Fruit fly (Drosophila melanogaster): ENCODE measurements around the gene CG32801.
A peak's percentile ranks its signal among the peaks of the same experiment; 100 is the strongest.

CG32801 gene

DNA sequence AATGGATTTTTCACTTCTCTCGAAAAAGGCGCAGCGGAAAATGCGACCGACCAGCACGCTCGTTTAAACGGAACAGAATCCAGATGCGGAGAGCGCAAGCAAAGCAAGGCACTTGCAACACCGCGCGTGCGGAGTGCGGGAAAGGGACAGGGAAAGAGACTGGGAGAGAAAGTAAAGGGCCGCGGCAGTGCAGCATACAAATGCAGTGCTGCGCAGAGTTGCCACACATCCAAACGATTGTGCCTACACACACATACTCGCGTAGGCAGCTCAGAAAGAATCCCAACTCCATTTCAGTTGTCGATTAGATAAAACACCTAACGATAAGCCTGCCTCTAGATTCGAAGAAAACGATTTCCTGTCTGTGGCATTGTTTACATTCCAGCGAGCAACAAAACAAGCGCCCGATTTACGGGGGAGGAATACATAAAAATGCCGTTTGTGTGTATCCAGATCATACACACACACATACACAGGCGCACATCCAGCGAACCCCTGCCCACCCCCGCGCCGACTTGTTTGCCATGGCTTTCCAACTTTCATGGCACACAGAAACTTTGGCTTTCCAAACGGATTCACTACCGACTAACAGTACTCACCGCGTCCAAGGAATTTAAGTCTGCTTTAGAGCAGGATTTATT is 3.4 kb downstream of the CG32801 start (continued):
- TF ChIP-seq esn (GFP tag; optimal IDR thresholded peaks at IDR 0.05) (no peak), topi (GFP tag; optimal IDR thresholded peaks at IDR 0.05) (no peak), spab (GFP tag; optimal IDR thresholded peaks at IDR 0.05) (no peak)

DNA sequence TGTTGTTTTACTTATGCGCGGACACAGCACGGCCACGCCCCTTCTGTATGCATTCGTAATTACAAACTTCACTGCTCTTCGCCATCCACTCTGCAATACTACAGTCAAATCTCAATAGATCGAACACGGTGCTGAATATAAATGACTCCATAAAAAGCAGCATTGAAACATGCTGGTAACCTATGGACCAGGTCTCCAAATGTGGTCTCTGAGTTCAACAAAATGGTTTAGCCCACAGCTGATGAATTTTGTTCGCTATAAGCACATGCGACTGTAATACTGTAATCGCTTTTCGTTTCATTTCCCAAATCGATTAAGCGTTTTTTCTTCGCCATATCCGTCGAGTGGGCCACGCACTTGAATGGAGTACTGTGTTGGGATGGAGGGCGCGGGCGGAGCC is 5.6 kb downstream of the CG32801 start:
- TF ChIP-seq CG8119 (GFP tag; IDR thresholded peaks at IDR 0.05) (peak; percentile 40; the same call in 1 of the 3 replicates), fd85E (GFP tag; optimal IDR thresholded peaks at IDR 0.05) (no peak), OdsH (GFP tag; optimal IDR thresholded peaks at IDR 0.05) (no peak), Sox14 (GFP tag; optimal IDR thresholded peaks at IDR 0.05) (peak; percentile 64), Lpt (GFP tag; optimal IDR thresholded peaks at IDR 0.05) (peak; percentile 19), CG10631 (GFP tag; optimal IDR thresholded peaks at IDR 0.05) (peak; percentile 42), Hr38 (GFP tag; optimal IDR thresholded peaks at IDR 0.05) (no peak), CG6808 (GFP tag; optimal IDR thresholded peaks at IDR 0.05) (no peak), CG7368 (GFP tag; optimal IDR thresholded peaks at IDR 0.05) (no peak), CG4318 (GFP tag; optimal IDR thresholded peaks at IDR 0.05) (no peak), Eip75B (GFP tag; optimal IDR thresholded peaks at IDR 0.05) (no peak), svp (GFP tag) (peak; percentile 74), vri (GFP tag; optimal IDR thresholded peaks at IDR 0.05) (no peak), CG6276 (GFP tag; optimal IDR thresholded peaks at IDR 0.05) (no peak), CG8319 (GFP tag; optimal IDR thresholded peaks at IDR 0.05) (no peak), CG1621 (tag; optimal IDR thresholded peaks at IDR 0.05) (peak; percentile 17), CG10669 (GFP tag; optimal IDR thresholded peaks at IDR 0.05) (no peak), CG15336 (GFP tag; IDR thresholded peaks at IDR 0.05) (peak; percentile 50), Met (GFP tag; optimal IDR thresholded peaks at IDR 0.05) (no peak), Ets21C (GFP tag; optimal IDR thresholded peaks at IDR 0.05) (no peak), fd59A (GFP tag; optimal IDR thresholded peaks at IDR 0.05) (peak; percentile 34), pdm3 (GFP tag; optimal IDR thresholded peaks at IDR 0.05) (no peak), Blimp-1 (GFP tag; optimal IDR thresholded peaks at IDR 0.05) (no peak), Sox15 (GFP tag; optimal IDR thresholded peaks at IDR 0.05) (no peak), dac (GFP tag; optimal IDR thresholded peaks at IDR 0.05) (no peak), CG11762 (GFP tag; optimal IDR thresholded peaks at IDR 0.05; ENCODE audit: insufficient read depth) (no peak), CG11902 (GFP tag; optimal IDR thresholded peaks at IDR 0.05) (no peak), CG11294 (GFP tag; IDR thresholded peaks at IDR 0.05) (peak; percentile 21; the same call in 1 of the 2 replicates), CG6854 (GFP tag; optimal IDR thresholded peaks at IDR 0.05) (no peak), net (GFP tag; optimal IDR thresholded peaks at IDR 0.05) (no peak), CG32006 (GFP tag; optimal IDR thresholded peaks at IDR 0.05) (peak; percentile 63), Smox (GFP tag; optimal IDR thresholded peaks at IDR 0.05) (no peak), lz (GFP tag; optimal IDR thresholded peaks at IDR 0.05) (peak; percentile 63), cyc (GFP tag; optimal IDR thresholded peaks at IDR 0.05) (peak; percentile 71), dsx (GFP tag; optimal IDR thresholded peaks at IDR 0.05; ENCODE audit: poor library complexity, severe bottlenecking) (no peak), Gug (GFP tag; IDR thresholded peaks at IDR 0.05) (peak; percentile 59), CG6163 (GFP tag; IDR thresholded peaks at IDR 0.05) (peak; percentile 65), CG3032 (tag; optimal IDR thresholded peaks at IDR 0.05) (peak; percentile 37), Sox102F (GFP tag; optimal IDR thresholded peaks at IDR 0.05) (no peak), Eip78C (GFP tag) (peak; percentile 87), Hr4 (GFP tag; optimal IDR thresholded peaks at IDR 0.05) (no peak), spab (GFP tag; optimal IDR thresholded peaks at IDR 0.05) (no peak), ss (GFP tag; optimal IDR thresholded peaks at IDR 0.05) (peak in 1 of 2 experiments; percentile 38), eg (GFP tag; IDR thresholded peaks at IDR 0.05) (peak; percentile 68), achi (GFP tag; optimal IDR thresholded peaks at IDR 0.05) (no peak), CG6792 (GFP tag; optimal IDR thresholded peaks at IDR 0.05) (peak; percentile 50), CG3919 (GFP tag; optimal IDR thresholded peaks at IDR 0.05) (peak; percentile 62), CG34406 (GFP tag; optimal IDR thresholded peaks at IDR 0.05) (peak; percentile 28)

Data from whole organism, prepupa.